Worm (Caenorhabditis elegans) whole organism, L4 larva: ENCODE data around the gene samp-1.

Experiments
- F26F4.8 ChIP-seq: fragments of 200-800 bp; sonication (Bioruptor generic); conservative IDR thresholded peaks from 2 replicates; pipeline ENCODE4 v1.3.6; 2022; ENCODE audit warnings: missing genetic modification characterization, missing compliant biosample characterization
- F37D6.2 ChIP-seq: sonication (generic microtip); optimal IDR thresholded peaks from 2 replicates; lab custom pipeline; 2016; ENCODE audit warnings: mild to moderate bottlenecking, missing genetic modification characterization, missing compliant biosample characterization
- Y48G9A.11 ChIP-seq: fragments of 200-800 bp; sonication (Bioruptor generic); IDR thresholded peaks from 2 replicates; pipeline ENCODE4 v1.3.6; 2022; ENCODE audit warnings: missing genetic modification reagents, missing genetic modification characterization, missing compliant biosample characterization
- Y5F2A.4 ChIP-seq: fragments of 200-800 bp; sonication (Bioruptor generic); optimal IDR thresholded peaks from 2 replicates; lab custom pipeline; 2018; ENCODE audit warnings: mild to moderate bottlenecking, missing genetic modification characterization, missing compliant biosample characterization
- Y75B8A.6 ChIP-seq: fragments of 200-800 bp; sonication (Bioruptor generic); IDR thresholded peaks from 2 replicates; pipeline ENCODE4 v1.3.6; 2022; ENCODE audit warnings: missing genetic modification reagents, missing genetic modification characterization, missing compliant biosample characterization
- aha-1 ChIP-seq: fragments of 150-350 bp; peaks from one replicate; lab custom pipeline; 2014; ENCODE audit warnings: missing biosample characterization, missing genetic modification characterization
- aly-2 ChIP-seq: sonication (generic microtip); optimal IDR thresholded peaks from 2 replicates; lab custom pipeline; 2018; ENCODE audit warnings: missing biosample characterization, missing genetic modification characterization
- attf-4 ChIP-seq: sonication (generic microtip); optimal IDR thresholded peaks from 3 replicates; lab custom pipeline; 2017; ENCODE audit warnings: missing biosample characterization, missing genetic modification characterization
- ceh-44 ChIP-seq: fragments of 200-800 bp; sonication (Bioruptor generic); IDR thresholded peaks from 2 replicates; pipeline ENCODE4 v1.3.6; 2022; ENCODE audit warnings: missing genetic modification reagents, missing genetic modification characterization, missing compliant biosample characterization
- daf-16 ChIP-seq, 3 experiments: sonication (generic microtip); optimal IDR thresholded peaks; 2 replicates each; lab custom pipeline; 2016 to 2017; ENCODE audit warnings: missing genetic modification characterization in 3 of 3, missing genetic modification reagents in 3 of 3, mild to moderate bottlenecking in 2 of 3, missing compliant biosample characterization in 2 of 3, missing biosample characterization in 1 of 3, moderate library complexity in 1 of 3
- daf-19 ChIP-seq: fragments of 200-800 bp; sonication (Bioruptor generic); conservative IDR thresholded peaks from 2 replicates; pipeline ENCODE4 v1.3.6; 2022; ENCODE audit warnings: missing genetic modification characterization, missing compliant biosample characterization
- daf-8 ChIP-seq: fragments of 200-800 bp; sonication (Bioruptor generic); IDR thresholded peaks from 2 replicates; pipeline ENCODE4 v1.3.6; 2022; ENCODE audit warnings: missing genetic modification characterization, missing compliant biosample characterization
- dmd-8 ChIP-seq: fragments of 200-800 bp; sonication (Bioruptor generic); IDR thresholded peaks from 2 replicates; pipeline ENCODE4 v1.3.6; 2022; ENCODE audit warnings: missing genetic modification characterization, missing compliant biosample characterization
- dpl-1 ChIP-seq: fragments of 150-350 bp; optimal IDR thresholded peaks from 2 replicates; lab custom pipeline; 2014; ENCODE audit warnings: missing biosample characterization, missing genetic modification reagents, missing genetic modification characterization
- dve-1 ChIP-seq: sonication (generic microtip); optimal IDR thresholded peaks from 2 replicates; lab custom pipeline; 2017; ENCODE audit warnings: antibody characterized with exemption, mild to moderate bottlenecking, missing genetic modification characterization, missing compliant biosample characterization; ENCODE audit not compliant: insufficient read depth
- egl-43 ChIP-seq: fragments of 200-800 bp; sonication (Bioruptor generic); IDR thresholded peaks from 2 replicates; pipeline ENCODE4 v1.3.6; 2022; ENCODE audit warnings: missing genetic modification reagents, missing genetic modification characterization, missing compliant biosample characterization
- fkh-10 ChIP-seq: fragments of 150-350 bp; optimal IDR thresholded peaks from 2 replicates; lab custom pipeline; 2014; ENCODE audit warnings: missing biosample characterization, missing genetic modification reagents, missing genetic modification characterization
- fos-1 ChIP-seq: fragments of 150-350 bp; optimal IDR thresholded peaks from 2 replicates; lab custom pipeline; 2014; ENCODE audit warnings: missing biosample characterization, missing genetic modification characterization
- gei-8 ChIP-seq: fragments of 200-800 bp; sonication (Bioruptor generic); optimal IDR thresholded peaks from 2 replicates; lab custom pipeline; 2018; ENCODE audit warnings: mild to moderate bottlenecking, missing genetic modification characterization, missing compliant biosample characterization
- hlh-30 ChIP-seq: sonication (generic microtip); optimal IDR thresholded peaks from 2 replicates; lab custom pipeline; 2017; ENCODE audit warnings: antibody characterized with exemption, mild to moderate bottlenecking, missing genetic modification characterization, missing compliant biosample characterization; ENCODE audit not compliant: insufficient read depth
- lin-15B ChIP-seq: fragments of 150-350 bp; sonication (generic microtip); optimal IDR thresholded peaks from 3 replicates; lab custom pipeline; 2014; ENCODE audit warnings: missing biosample characterization, missing genetic modification characterization
- lin-38 ChIP-seq: fragments of 200-800 bp; sonication (Bioruptor generic); IDR thresholded peaks from 2 replicates; pipeline ENCODE4 v1.3.6; 2022; ENCODE audit warnings: missing genetic modification reagents, missing genetic modification characterization, missing compliant biosample characterization
- lin-39 ChIP-seq: fragments of 150-350 bp; optimal IDR thresholded peaks from 2 replicates; lab custom pipeline; 2014; ENCODE audit warnings: missing biosample characterization, missing genetic modification reagents, missing genetic modification characterization
- lir-3 ChIP-seq: sonication (generic microtip); optimal IDR thresholded peaks from 2 replicates; lab custom pipeline; 2016; ENCODE audit warnings: mild to moderate bottlenecking, missing genetic modification characterization, missing compliant biosample characterization
- lsy-2 ChIP-seq, 2 experiments: fragments of 150-350 bp in 1 of 2; sonication (generic microtip) in 1 of 2; optimal IDR thresholded peaks; 2 replicates each; lab custom pipeline; 2014 to 2017; ENCODE audit warnings: missing biosample characterization in 2 of 2, missing genetic modification characterization in 2 of 2
- madf-9 ChIP-seq: fragments of 200-800 bp; sonication (Bioruptor generic); conservative IDR thresholded peaks from 2 replicates; pipeline ENCODE4 v1.3.6; 2022; ENCODE audit warnings: missing genetic modification reagents, missing genetic modification characterization, missing compliant biosample characterization
- mdt-29 ChIP-seq: fragments of 200-800 bp; sonication (Bioruptor generic); IDR thresholded peaks from 2 replicates; pipeline ENCODE4 v1.3.6; 2022; ENCODE audit warnings: missing genetic modification reagents, missing genetic modification characterization, missing compliant biosample characterization
- nhr-77 ChIP-seq: fragments of 150-350 bp; optimal IDR thresholded peaks from 2 replicates; lab custom pipeline; 2014; ENCODE audit warnings: missing biosample characterization, missing genetic modification characterization
- pha-4 ChIP-seq, 2 experiments: fragments of 150-350 bp in 1 of 2; fragments of 200-800 bp in 1 of 2; sonication (Bioruptor generic) in 1 of 2; IDR thresholded peaks in 1 of 2; optimal IDR thresholded peaks in 1 of 2; 2 replicates each; pipeline versions ENCODE4 v1.3.6 to Lab custom; 2014 to 2022; ENCODE audit warnings: missing genetic modification characterization in 2 of 2, missing genetic modification reagents in 2 of 2, missing biosample characterization in 1 of 2, missing compliant biosample characterization in 1 of 2
- php-3 ChIP-seq: fragments of 200-800 bp; sonication (Bioruptor generic); IDR thresholded peaks from 2 replicates; pipeline ENCODE4 v1.3.6; 2022; ENCODE audit warnings: missing genetic modification reagents, missing genetic modification characterization, missing compliant biosample characterization
- unc-130 ChIP-seq: sonication (generic microtip); optimal IDR thresholded peaks from 2 replicates; lab custom pipeline; 2016; ENCODE audit warnings: missing genetic modification reagents, missing genetic modification characterization, missing compliant biosample characterization
- unc-62 ChIP-seq, 3 experiments: fragments of 150-350 bp in 1 of 3; sonication (generic microtip); optimal IDR thresholded peaks in 2 of 3; peaks in 1 of 3; 1 replicate in 1 of 3; 2 replicates in 2 of 3; lab custom pipeline; 2014 to 2017; ENCODE audit warnings: missing biosample characterization in 3 of 3, missing genetic modification characterization in 3 of 3, missing genetic modification reagents in 3 of 3, missing genotype in 1 of 3
- zfp-3 ChIP-seq: fragments of 200-800 bp; sonication (Bioruptor generic); conservative IDR thresholded peaks from 2 replicates; pipeline ENCODE4 v1.3.6; 2022; ENCODE audit warnings: missing genetic modification reagents, missing genetic modification characterization, missing compliant biosample characterization
- zip-11 ChIP-seq: fragments of 200-800 bp; sonication (Bioruptor generic); IDR thresholded peaks from 2 replicates; pipeline ENCODE4 v1.3.6; 2022; ENCODE audit warnings: missing genetic modification characterization, missing compliant biosample characterization
- ztf-7 ChIP-seq: fragments of 150-350 bp; optimal IDR thresholded peaks from 2 replicates; lab custom pipeline; 2014; ENCODE audit warnings: missing biosample characterization, missing genetic modification characterization

The samp-1 gene

ce11 chrII:11302591-11302990, at the start of gene samp-1:
Gene samp-1 (plus strand): TSS chrII:11302891.
- TF ChIP-seq lin-38 (GFP tag; lab: Robert Waterston, UW) (peak; percentile 37; the same call in 1 of the 2 replicates), zfp-3 (GFP tag; lab: Robert Waterston, UW) (no peak), nhr-77 (tag; lab: Kevin White, UChicago) (no peak), unc-62 (GFP tag; optimal IDR thresholded peaks at IDR 0.05 in 1 of 2; lab: Kevin White, UChicago) (peak in 1 of 2 experiments; percentile 78), unc-62 (tag; optimal IDR thresholded peaks at IDR 0.05; lab: Kevin White, UChicago) (no peak), pha-4 (GFP tag; IDR thresholded peaks at IDR 0.05; lab: Robert Waterston, UW) (peak; percentile 21; the same call in 1 of the 2 replicates), pha-4 (tag; optimal IDR thresholded peaks at IDR 0.05; lab: Kevin White, UChicago) (no peak)

DNA sequence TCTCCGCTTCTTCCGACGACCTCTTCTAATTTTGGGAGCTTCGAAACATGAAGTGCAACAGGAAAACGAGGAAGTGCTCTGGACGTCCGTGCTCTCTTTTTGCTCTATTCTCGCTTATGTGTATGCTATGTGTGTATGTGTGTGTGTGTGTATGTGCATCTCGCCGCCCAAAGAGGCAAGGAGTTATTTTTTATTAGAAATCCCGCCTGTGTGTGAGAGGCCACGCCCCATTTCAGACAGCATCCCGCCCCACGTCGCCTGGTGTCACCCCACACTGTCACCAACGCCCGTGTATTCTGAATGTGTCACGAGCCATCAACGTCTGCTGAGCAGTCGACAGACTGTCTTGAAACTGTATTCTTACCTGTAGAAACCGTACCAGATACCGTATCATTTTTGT, 47.2 kb upstream of the samp-1 start, which contains the start of gene T05B9.2:
Gene T05B9.2 (plus strand): TSS at position 301 of the 400 bp plus-strand sequence.
- TF ChIP-seq attf-4 (tag; lab: Kevin White, UChicago) (no peak), ceh-44 (GFP tag; lab: Robert Waterston, UW) (no peak), hlh-30 (tag; lab: Kevin White, UChicago) (no peak), Y48G9A.11 (GFP tag; lab: Robert Waterston, UW) (no peak), gei-8 (GFP tag; lab: Kevin White, UChicago) (no peak), lin-15B (tag; lab: Kevin White, UChicago) (no peak), F26F4.8 (no peak), daf-16 (GFP tag; optimal IDR thresholded peaks at IDR 0.05; lab: Kevin White, UChicago) (no peak), daf-16 (tag; optimal IDR thresholded peaks at IDR 0.05; lab: Kevin White, UChicago) (no peak)

DNA sequence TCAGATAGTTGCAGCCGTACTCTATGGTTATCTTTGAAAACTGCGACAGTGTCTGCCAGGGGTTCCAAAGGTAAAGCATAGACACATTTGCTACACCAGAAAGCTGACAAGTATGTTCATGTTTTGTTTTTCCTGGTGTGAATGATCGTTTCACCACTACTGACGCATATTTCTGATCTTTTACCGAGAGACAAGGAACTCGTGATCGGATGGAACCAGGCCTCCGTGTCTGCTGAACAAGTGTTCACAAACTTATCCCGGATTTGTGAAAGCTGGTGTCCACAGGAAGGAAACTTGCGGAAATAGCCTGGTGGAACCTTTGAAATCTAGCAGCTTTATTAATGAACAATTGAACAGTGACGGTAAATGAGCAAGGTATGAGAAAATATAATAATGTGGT, 42.9 kb upstream of the samp-1 start:
- TF ChIP-seq unc-130 (GFP tag; lab: Kevin White, UChicago) (peak; percentile 9), egl-43 (peak; percentile 33; the same call in 1 of the 2 replicates), dmd-8 (GFP tag; lab: Robert Waterston, UW) (0 out of 2 replicates have a peak, but pooled peaks have one; percentile 2), daf-8 (GFP tag; lab: Robert Waterston, UW) (no peak), Y5F2A.4 (GFP tag; lab: Kevin White, UChicago) (no peak), daf-19 (GFP tag; lab: Robert Waterston, UW) (no peak)

DNA sequence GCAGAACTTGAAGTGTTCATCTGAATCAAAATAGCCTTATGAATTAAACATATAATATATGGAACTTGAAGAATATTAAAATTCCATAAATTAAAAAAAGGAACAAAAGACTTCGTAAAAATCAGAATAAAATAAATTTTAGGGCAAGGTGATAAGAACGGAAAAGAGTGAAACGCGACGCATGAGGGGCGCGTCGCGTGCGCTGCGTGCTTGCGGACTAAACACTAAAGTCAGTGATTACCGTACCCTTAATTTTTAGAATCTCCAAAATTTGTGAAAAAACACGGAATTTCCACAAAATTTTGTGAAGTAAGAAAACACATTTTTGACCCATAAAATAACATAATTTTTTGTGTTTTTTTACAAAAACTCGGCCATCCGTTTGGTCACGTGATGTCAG, 41.5 kb upstream of the samp-1 start, which contains the start of gene T05B9.1:
Gene T05B9.1 (minus strand): TSS at position 20 of the 400 bp plus-strand sequence.
- TF ChIP-seq nhr-77 (tag; lab: Kevin White, UChicago) = no peak

ce11 chrII:11268822-11269221, 33.9 kb upstream of the samp-1 start, which contains the start of gene cut-1:
Gene cut-1 (plus strand): TSS chrII:11269122.
- TF ChIP-seq lin-39 (tag; lab: Kevin White, UChicago) (no peak), fkh-10 (no peak), madf-9 (no peak), ztf-7 (tag; lab: Kevin White, UChicago) (no peak), mdt-29 (GFP tag; lab: Robert Waterston, UW) (no peak), aly-2 (no peak), dve-1 (tag; lab: Kevin White, UChicago) (no peak), aha-1 (tag; lab: Kevin White, UChicago) (no peak), dpl-1 (no peak), fos-1 (tag; lab: Kevin White, UChicago) (no peak), lir-3 (tag; lab: Kevin White, UChicago) (no peak), zip-11 (no peak), lsy-2 (tag; optimal IDR thresholded peaks at IDR 0.05; lab: Kevin White, UChicago) (no peak), php-3 (GFP tag; lab: Robert Waterston, UW) (no peak), Y75B8A.6 (no peak), F37D6.2 (tag; lab: Kevin White, UChicago) (no peak), unc-130 (GFP tag; lab: Kevin White, UChicago) (no peak)
